Fruit fly (Drosophila melanogaster) whole organism, embryonic: Measurements from ENCODE around the gene TwdlF.

Experiments used
- Awh ChIP-seq: fragments of 200-800 bp; sonication (Bioruptor generic); IDR thresholded peaks from 2 replicates; pipeline ENCODE4, ENCODE4 v1.3.6; 2022; ENCODE audit warnings: missing biosample characterization, missing genetic modification characterization
- Blimp-1 ChIP-seq: fragments of 200-800 bp; sonication (Bioruptor generic); optimal IDR thresholded peaks from 3 replicates; lab custom pipeline; 2018; ENCODE audit warnings: missing biosample characterization, missing genetic modification characterization, mild to moderate bottlenecking, moderate library complexity, missing genetic modification reagents
- Bteb2 ChIP-seq: fragments of 200-800 bp; sonication (Bioruptor generic); optimal IDR thresholded peaks from 2 replicates; lab custom pipeline; 2016; ENCODE audit warnings: missing biosample characterization, missing genetic modification characterization
- CG10366 ChIP-seq: fragments of 200-800 bp; sonication (Bioruptor generic); IDR thresholded peaks from 2 replicates; pipeline ENCODE4 v1.3.6; 2022; ENCODE audit warnings: missing biosample characterization, missing genetic modification characterization
- CG10431 ChIP-seq: fragments of 200-800 bp; sonication (Bioruptor generic); optimal IDR thresholded peaks from 3 replicates; lab custom pipeline; 2018; ENCODE audit warnings: missing biosample characterization, mild to moderate bottlenecking, missing genetic modification characterization
- CG11085 ChIP-seq: fragments of 200-800 bp; sonication (Bioruptor generic); IDR thresholded peaks from 2 replicates; pipeline ENCODE4 v1.3.6; 2022; ENCODE audit warnings: missing biosample characterization, missing genetic modification characterization
- CG11247 ChIP-seq: fragments of 200-800 bp; sonication (Bioruptor generic); IDR thresholded peaks from 2 replicates; pipeline ENCODE4 v1.3.6; 2022; ENCODE audit warnings: missing biosample characterization, missing genetic modification characterization
- CG13123 ChIP-seq: fragments of 200-800 bp; sonication (Bioruptor generic); optimal IDR thresholded peaks from 2 replicates; lab custom pipeline; 2016; ENCODE audit warnings: missing biosample characterization, missing genetic modification characterization
- CG13424 ChIP-seq: fragments of 200-800 bp; sonication (Bioruptor generic); optimal IDR thresholded peaks from 2 replicates; lab custom pipeline; 2019; ENCODE audit warnings: missing biosample characterization, mild to moderate bottlenecking, missing genetic modification characterization, moderate library complexity
- CG17359 ChIP-seq: fragments of 200-800 bp; sonication (Bioruptor generic); optimal IDR thresholded peaks from 3 replicates; lab custom pipeline; 2018; ENCODE audit warnings: missing biosample characterization, mild to moderate bottlenecking, missing genetic modification characterization, moderate library complexity
- CG18476 ChIP-seq: fragments of 200-800 bp; sonication (Bioruptor generic); optimal IDR thresholded peaks from 2 replicates; lab custom pipeline; 2016; ENCODE audit warnings: missing biosample characterization, mild to moderate bottlenecking, missing genetic modification characterization
- CG2712 ChIP-seq: fragments of 200-800 bp; optimal IDR thresholded peaks from 3 replicates; lab custom pipeline; 2019; ENCODE audit warnings: missing biosample characterization, mild to moderate bottlenecking, missing genetic modification characterization, moderate library complexity
- CG4424 ChIP-seq: fragments of 200-800 bp; sonication (Bioruptor generic); optimal IDR thresholded peaks from 3 replicates; lab custom pipeline; 2016; ENCODE audit warnings: missing biosample characterization, missing genetic modification characterization
- CG4707 ChIP-seq: fragments of 200-800 bp; sonication (Bioruptor generic); optimal IDR thresholded peaks from 2 replicates; lab custom pipeline; 2018; ENCODE audit warnings: missing biosample characterization, mild to moderate bottlenecking, missing genetic modification characterization, moderate library complexity
- CG7745 ChIP-seq: fragments of 200-800 bp; sonication (Bioruptor generic); optimal IDR thresholded peaks from 2 replicates; lab custom pipeline; 2018; ENCODE audit warnings: missing biosample characterization, mild to moderate bottlenecking, missing genetic modification characterization, moderate library complexity
- CG9215 ChIP-seq: fragments of 200-800 bp; sonication (Bioruptor generic); IDR thresholded peaks from 2 replicates; pipeline ENCODE4 v1.3.6; 2022; ENCODE audit warnings: missing biosample characterization, missing genetic modification characterization
- Chrac-16 ChIP-seq: fragments of 200-800 bp; sonication (Bioruptor generic); optimal IDR thresholded peaks from 3 replicates; lab custom pipeline; 2016; ENCODE audit warnings: missing biosample characterization, missing genetic modification characterization
- CkIIα-i1 ChIP-seq: fragments of 200-800 bp; sonication (Bioruptor generic); IDR thresholded peaks from 2 replicates; pipeline ENCODE4 v1.3.6; 2022; ENCODE audit warnings: missing biosample characterization, missing genetic modification characterization
- ERR ChIP-seq: fragments of 200-800 bp; sonication (Bioruptor generic); optimal IDR thresholded peaks from 2 replicates; lab custom pipeline; 2016; ENCODE audit warnings: missing biosample characterization, missing genetic modification characterization
- H2.0 ChIP-seq: fragments of 200-800 bp; sonication (Bioruptor generic); IDR thresholded peaks from 2 replicates; pipeline ENCODE4 v1.3.6; 2022; ENCODE audit warnings: missing biosample characterization, missing genetic modification characterization
- Hey ChIP-seq: fragments of 200-800 bp; sonication (Bioruptor generic); optimal IDR thresholded peaks from 3 replicates; lab custom pipeline; 2018; ENCODE audit warnings: missing biosample characterization, mild to moderate bottlenecking, missing genetic modification characterization
- Nf-YB ChIP-seq: fragments of 200-800 bp; sonication (Bioruptor generic); optimal IDR thresholded peaks from 3 replicates; lab custom pipeline; 2019; ENCODE audit warnings: missing biosample characterization, mild to moderate bottlenecking, missing genetic modification characterization, moderate library complexity
- PHDP ChIP-seq: fragments of 200-800 bp; sonication (Bioruptor generic); optimal IDR thresholded peaks from 3 replicates; lab custom pipeline; 2018; ENCODE audit warnings: missing biosample characterization, mild to moderate bottlenecking, missing genetic modification characterization, moderate library complexity
- Ravus ChIP-seq: fragments of 200-800 bp; sonication (Bioruptor generic); IDR thresholded peaks from 2 replicates; pipeline ENCODE4 v1.3.6; 2022; ENCODE audit warnings: missing biosample characterization, missing genetic modification characterization
- Side ChIP-seq: fragments of 200-800 bp; sonication (Bioruptor generic); optimal IDR thresholded peaks from 2 replicates; lab custom pipeline; 2016; ENCODE audit warnings: missing biosample characterization, missing genetic modification characterization
- Sin3A ChIP-seq: fragments of >200 bp; optimal IDR thresholded peaks from 2 replicates; lab custom pipeline; 2018
- Sry-β ChIP-seq: fragments of 200-800 bp; sonication (Bioruptor generic); optimal IDR thresholded peaks from 2 replicates; lab custom pipeline; 2018; ENCODE audit warnings: missing biosample characterization, mild to moderate bottlenecking, missing genetic modification characterization, moderate library complexity
- abd-A ChIP-seq: fragments of 200-800 bp; sonication (Bioruptor generic); optimal IDR thresholded peaks from 3 replicates; lab custom pipeline; 2019; ENCODE audit warnings: missing biosample characterization, mild to moderate bottlenecking, missing genetic modification characterization, moderate library complexity
- cas ChIP-seq: fragments of 200-800 bp; sonication (Bioruptor generic); IDR thresholded peaks from 2 replicates; pipeline ENCODE4 v1.3.6; 2022; ENCODE audit warnings: missing biosample characterization, missing genetic modification characterization
- ci ChIP-seq: fragments of 200-800 bp; sonication (Bioruptor generic); IDR thresholded peaks from 3 replicates; pipeline ENCODE4 v1.3.6; 2022; ENCODE audit warnings: missing biosample characterization, missing genetic modification characterization
- dm ChIP-seq: fragments of 200-800 bp; sonication (Bioruptor generic); optimal IDR thresholded peaks from 3 replicates; lab custom pipeline; 2016; ENCODE audit warnings: missing biosample characterization, missing genetic modification characterization
- dmrt11E ChIP-seq: fragments of 200-800 bp; sonication (Bioruptor generic); optimal IDR thresholded peaks from 3 replicates; lab custom pipeline; 2018; ENCODE audit warnings: missing biosample characterization, mild to moderate bottlenecking, missing genetic modification characterization, moderate library complexity
- dmrt99B ChIP-seq: fragments of 200-800 bp; sonication (Bioruptor generic); optimal IDR thresholded peaks from 2 replicates; lab custom pipeline; 2018; ENCODE audit warnings: missing biosample characterization, mild to moderate bottlenecking, missing genetic modification characterization, moderate library complexity
- emc ChIP-seq: fragments of 200-800 bp; sonication (Bioruptor generic); optimal IDR thresholded peaks from 2 replicates; lab custom pipeline; 2016; ENCODE audit warnings: missing biosample characterization, missing genetic modification characterization
- esg ChIP-seq: fragments of 200-800 bp; sonication (Bioruptor generic); conservative IDR thresholded peaks from 2 replicates; pipeline ENCODE4 v1.3.6; 2022; ENCODE audit warnings: missing biosample characterization, missing genetic modification characterization
- ham ChIP-seq: fragments of 200-800 bp; sonication (Bioruptor generic); IDR thresholded peaks from 2 replicates; pipeline ENCODE4 v1.3.6; 2022; ENCODE audit warnings: missing biosample characterization, missing genetic modification characterization
- hkb ChIP-seq, 2 experiments: fragments of 200-800 bp in 1 of 2; fragments of >200 bp in 1 of 2; sonication (Bioruptor generic) in 1 of 2; IDR thresholded peaks in 1 of 2; optimal IDR thresholded peaks in 1 of 2; 2 replicates each; pipeline versions ENCODE4 v1.3.6 to Lab custom; 2017 to 2022; ENCODE audit warnings: missing biosample characterization in 1 of 2, missing genetic modification characterization in 1 of 2
- jing ChIP-seq: fragments of 200-800 bp; sonication (Bioruptor generic); optimal IDR thresholded peaks from 2 replicates; lab custom pipeline; 2018; ENCODE audit warnings: missing biosample characterization, mild to moderate bottlenecking, missing genetic modification characterization
- mld ChIP-seq: fragments of 200-800 bp; sonication (Bioruptor generic); IDR thresholded peaks from 3 replicates; pipeline ENCODE4 v1.3.6; 2022; ENCODE audit warnings: missing biosample characterization, missing genetic modification characterization; ENCODE audit not compliant: partially characterized antibody
- nerfin-1 ChIP-seq: fragments of 200-800 bp; sonication (Bioruptor generic); optimal IDR thresholded peaks from 3 replicates; lab custom pipeline; 2019; ENCODE audit warnings: missing biosample characterization, mild to moderate bottlenecking, missing genetic modification characterization, moderate library complexity
- nmo ChIP-seq: fragments of 200-800 bp; sonication (Bioruptor generic); optimal IDR thresholded peaks from 2 replicates; lab custom pipeline; 2018; ENCODE audit warnings: missing biosample characterization, mild to moderate bottlenecking, missing genetic modification characterization, moderate library complexity
- otp ChIP-seq: fragments of 200-800 bp; sonication (Bioruptor generic); IDR thresholded peaks from 3 replicates; pipeline ENCODE4, ENCODE4 v1.3.6; 2022; ENCODE audit warnings: missing biosample characterization, missing genetic modification characterization
- pan ChIP-seq, 4 experiments: fragments of >200 bp in 3 of 4; fragments of 200-800 bp in 1 of 4; sonication (Bioruptor generic) in 1 of 4; optimal IDR thresholded peaks in 3 of 4; IDR thresholded peaks in 1 of 4; 2 replicates each; pipeline versions ENCODE4 v1.3.6 to Lab custom; 2017 to 2022; ENCODE audit warnings: missing biosample characterization in 2 of 4, missing genetic modification characterization in 2 of 4, mixed read lengths in 1 of 4
- run ChIP-seq: fragments of 200-800 bp; sonication (Bioruptor generic); optimal IDR thresholded peaks from 3 replicates; lab custom pipeline; 2018; ENCODE audit warnings: missing biosample characterization, mild to moderate bottlenecking, missing genetic modification characterization
- sc ChIP-seq, 3 experiments: fragments of >200 bp in 2 of 3; fragments of 200-800 bp in 1 of 3; sonication (Bioruptor generic) in 1 of 3; optimal IDR thresholded peaks; 2 replicates in 2 of 3; 3 replicates in 1 of 3; lab custom pipeline; 2017; ENCODE audit warnings: mild to moderate bottlenecking in 1 of 3, missing biosample characterization in 1 of 3, missing genetic modification characterization in 1 of 3, missing genetic modification reagents in 1 of 3
- sisA ChIP-seq: fragments of 200-800 bp; sonication (Bioruptor generic); IDR thresholded peaks from 2 replicates; pipeline ENCODE4 v1.3.6; 2022; ENCODE audit warnings: missing biosample characterization, missing genetic modification characterization
- sug ChIP-seq: fragments of 200-800 bp; optimal IDR thresholded peaks from 2 replicates; lab custom pipeline; 2019; ENCODE audit warnings: missing biosample characterization, mild to moderate bottlenecking, missing genetic modification characterization, moderate library complexity
- vnd ChIP-seq: fragments of 200-800 bp; sonication (Bioruptor generic); IDR thresholded peaks from 3 replicates; pipeline ENCODE4 v1.3.6; 2022; ENCODE audit warnings: missing biosample characterization, missing genetic modification characterization; ENCODE audit not compliant: partially characterized antibody
- zen ChIP-seq: fragments of 200-800 bp; sonication (Bioruptor generic); optimal IDR thresholded peaks from 3 replicates; lab custom pipeline; 2018; ENCODE audit warnings: missing biosample characterization, mild to moderate bottlenecking, missing genetic modification characterization, moderate library complexity

TwdlF gene

dm6 chr3R:4214038-4214437, 32.8 kb upstream of the TwdlF start (continued):
- TF ChIP-seq CG13424 (tag; lab: Kevin White, UChicago): peak; percentile 80
- no peak for TF ChIP-seq Ravus (GFP tag; lab: Robert Waterston, UW)
- TF ChIP-seq esg: peak; percentile 88
- TF ChIP-seq dmrt99B: peak; percentile 91
- peak; percentile 78 for TF ChIP-seq jing
- TF ChIP-seq PHDP (tag; lab: Kevin White, UChicago): peak; percentile 61
- peak; percentile 50; the same call in 1 of the 2 replicates for TF ChIP-seq ham (GFP tag; lab: Robert Waterston, UW)
- TF ChIP-seq Sin3A (lab: Kevin White, UChicago): no peak
- TF ChIP-seq CG7745: no peak
- peak; percentile 29 for TF ChIP-seq emc (GFP tag; lab: Kevin White, UChicago)
- peak; percentile 54; the same call in 1 of the 2 replicates for TF ChIP-seq CkIIα-i1
- TF ChIP-seq pan (optimal IDR thresholded peaks at IDR 0.05; lab: Kevin White, UChicago): no peak
- peak in 1 of 2 experiments; percentile 92 for TF ChIP-seq pan (GFP tag; optimal IDR thresholded peaks at IDR 0.05 in 1 of 2, IDR thresholded peaks at IDR 0.05 in 1 of 2)
- peak; percentile 69 for TF ChIP-seq Side (GFP tag; lab: Kevin White, UChicago)
- TF ChIP-seq abd-A (tag; lab: Kevin White, UChicago): no peak
- TF ChIP-seq Nf-YB: peak; percentile 22
- TF ChIP-seq Sry-β: no peak
- TF ChIP-seq nmo (GFP tag; lab: Kevin White, UChicago): peak; percentile 80
- peak; percentile 83 for TF ChIP-seq otp
- TF ChIP-seq nerfin-1: peak; percentile 57
- TF ChIP-seq ERR (GFP tag; lab: Kevin White, UChicago): peak; percentile 13
- TF ChIP-seq H2.0 (GFP tag; lab: Robert Waterston, UW): peak; percentile 85
- TF ChIP-seq Blimp-1 (GFP tag; lab: Kevin White, UChicago): peak; percentile 63
- TF ChIP-seq hkb (optimal IDR thresholded peaks at IDR 0.05; lab: Kevin White, UChicago): no peak
- peak; percentile 92 for TF ChIP-seq hkb (GFP tag; IDR thresholded peaks at IDR 0.05; lab: Robert Waterston, UW)
- peak; percentile 95 for TF ChIP-seq ci (GFP tag; lab: Robert Waterston, UW)
- peak; percentile 79 for TF ChIP-seq CG2712 (tag; lab: Kevin White, UChicago)
- TF ChIP-seq run (tag; lab: Kevin White, UChicago): peak; percentile 50
- TF ChIP-seq zen (tag; lab: Kevin White, UChicago): peak; percentile 35
- TF ChIP-seq cas (GFP tag; lab: Robert Waterston, UW): no peak
- peak; percentile 32 for TF ChIP-seq Bteb2
- TF ChIP-seq Hey: peak; percentile 16
- no peak for TF ChIP-seq mld (GFP tag; lab: Robert Waterston, UW)
- TF ChIP-seq CG10366: peak; percentile 91
- no peak for TF ChIP-seq CG10431 (GFP tag; lab: Kevin White, UChicago)
- peak; percentile 23 for TF ChIP-seq sug (tag; lab: Kevin White, UChicago)
- no peak for TF ChIP-seq CG4707 (GFP tag; lab: Kevin White, UChicago)
- TF ChIP-seq CG18476 (GFP tag; lab: Kevin White, UChicago): peak; percentile 33
- TF ChIP-seq dm (GFP tag; lab: Kevin White, UChicago): peak; percentile 62
- no peak for TF ChIP-seq vnd (GFP tag; lab: Robert Waterston, UW)
- TF ChIP-seq CG11247 (GFP tag; lab: Robert Waterston, UW): peak; percentile 83
- peak; percentile 78 for TF ChIP-seq CG4424
- TF ChIP-seq CG17359 (tag; lab: Kevin White, UChicago): peak; percentile 87
- TF ChIP-seq CG9215: peak; percentile 69
- peak; percentile 31 for TF ChIP-seq dmrt11E
- peak; percentile 26 for TF ChIP-seq CG13123 (GFP tag; lab: Kevin White, UChicago)
- no peak for TF ChIP-seq sc (optimal IDR thresholded peaks at IDR 0.05; lab: Kevin White, UChicago)
- peak; percentile 65 for TF ChIP-seq sc (GFP tag; optimal IDR thresholded peaks at IDR 0.05; lab: Kevin White, UChicago)
- peak; percentile 59 for TF ChIP-seq Chrac-16
- TF ChIP-seq sisA (GFP tag; lab: Robert Waterston, UW): peak; percentile 91
- peak; percentile 90 for TF ChIP-seq Awh (GFP tag; lab: Robert Waterston, UW)
- peak; percentile 73 for TF ChIP-seq CG11085 (GFP tag; lab: Robert Waterston, UW)
